Fruit fly (Drosophila melanogaster) Kc167 (cell line): ENCODE results near the gene Vti1a.

Experiments used
- Sin3A ChIP-seq: fragments of >200 bp; optimal IDR thresholded peaks from 2 replicates; lab custom pipeline; 2018; ENCODE audit warnings: missing external identifiers
- h ChIP-seq: fragments of >200 bp; optimal IDR thresholded peaks from 3 replicates; lab custom pipeline; 2018; ENCODE audit warnings: missing external identifiers
- insv ChIP-seq: fragments of >200 bp; optimal IDR thresholded peaks from 3 replicates; lab custom pipeline; 2018; ENCODE audit warnings: missing external identifiers
- psq ChIP-seq: fragments of >200 bp; optimal IDR thresholded peaks from 2 replicates; lab custom pipeline; 2017; ENCODE audit warnings: missing external identifiers
- ttk ChIP-seq: sonication (Bioruptor generic); optimal IDR thresholded peaks from 2 replicates; lab custom pipeline; 2017; ENCODE audit warnings: missing external identifiers

- TF ChIP-seq h (no peak), insv (lab: Kevin White, UChicago) (no peak), Sin3A (no peak), psq (no peak), ttk (lab: Kevin White, UChicago) (no peak)
These were observed 41.4 kb upstream of the Vti1a start for dm6 chr3L:733845-734697.
